Fruit fly (Drosophila melanogaster) whole organism, embryonic: Measurements from ENCODE around the gene Csp.
A peak's percentile ranks its signal among the peaks of the same experiment; 100 is the strongest.

ENCODE experiments used
- Asciz ChIP-seq: fragments of 200-800 bp; sonication (Bioruptor generic); optimal IDR thresholded peaks from 2 replicates; lab custom pipeline; 2017; ENCODE audit warnings: missing biosample characterization, mild to moderate bottlenecking, missing genetic modification characterization, missing genetic modification reagents
- Atf6 ChIP-seq: fragments of 200-800 bp; sonication (Bioruptor generic); IDR thresholded peaks from 2 replicates; pipeline ENCODE4 v1.3.6; 2022; ENCODE audit warnings: missing biosample characterization, missing genetic modification characterization
- B-H2 ChIP-seq: fragments of 200-800 bp; sonication (Bioruptor generic); optimal IDR thresholded peaks from 2 replicates; lab custom pipeline; 2018; ENCODE audit warnings: missing biosample characterization, mild to moderate bottlenecking, missing genetic modification characterization
- Bteb2 ChIP-seq: fragments of 200-800 bp; sonication (Bioruptor generic); optimal IDR thresholded peaks from 2 replicates; lab custom pipeline; 2016; ENCODE audit warnings: missing biosample characterization, missing genetic modification characterization
- CG10267 ChIP-seq: fragments of 200-800 bp; sonication (Bioruptor generic); optimal IDR thresholded peaks from 2 replicates; lab custom pipeline; 2018; ENCODE audit warnings: missing biosample characterization, mild to moderate bottlenecking, missing genetic modification characterization, moderate library complexity
- CG11696 ChIP-seq: fragments of 200-800 bp; sonication (Bioruptor generic); IDR thresholded peaks from 2 replicates; pipeline ENCODE4 v1.3.6; 2022; ENCODE audit warnings: missing biosample characterization, missing genetic modification characterization
- CG12219 ChIP-seq: fragments of 200-800 bp; sonication (Bioruptor generic); optimal IDR thresholded peaks from 3 replicates; lab custom pipeline; 2018; ENCODE audit warnings: missing biosample characterization, mild to moderate bottlenecking, missing genetic modification characterization
- CG14441 ChIP-seq: fragments of 200-800 bp; sonication (Bioruptor generic); IDR thresholded peaks from 2 replicates; pipeline ENCODE4 v1.3.6; 2022; ENCODE audit warnings: missing biosample characterization, missing genetic modification characterization
- CG15479 ChIP-seq: fragments of 200-800 bp; sonication (Bioruptor generic); optimal IDR thresholded peaks from 3 replicates; lab custom pipeline; 2019; ENCODE audit warnings: missing biosample characterization, mild to moderate bottlenecking, missing genetic modification characterization, moderate library complexity
- CG1647 ChIP-seq: fragments of 200-800 bp; sonication (Bioruptor generic); optimal IDR thresholded peaks from 3 replicates; lab custom pipeline; 2016; ENCODE audit warnings: missing biosample characterization, missing genetic modification characterization
- CG17385 ChIP-seq: fragments of 200-800 bp; sonication (Bioruptor generic); optimal IDR thresholded peaks from 3 replicates; lab custom pipeline; 2018; ENCODE audit warnings: missing biosample characterization, mild to moderate bottlenecking, missing genetic modification characterization
- CG17912 ChIP-seq: fragments of 200-800 bp; sonication (Bioruptor generic); optimal IDR thresholded peaks from 2 replicates; lab custom pipeline; 2018; ENCODE audit warnings: missing biosample characterization, mild to moderate bottlenecking, missing genetic modification characterization
- CG2712 ChIP-seq: fragments of 200-800 bp; optimal IDR thresholded peaks from 3 replicates; lab custom pipeline; 2019; ENCODE audit warnings: missing biosample characterization, mild to moderate bottlenecking, missing genetic modification characterization, moderate library complexity
- CG32532 ChIP-seq: fragments of 200-800 bp; sonication (Bioruptor generic); IDR thresholded peaks from 2 replicates; pipeline ENCODE4 v1.3.6; 2022; ENCODE audit warnings: missing biosample characterization, missing genetic modification characterization
- CG3726 ChIP-seq: fragments of 200-800 bp; sonication (Bioruptor generic); IDR thresholded peaks from 3 replicates; pipeline ENCODE4, ENCODE4 v1.3.6; 2022; ENCODE audit warnings: missing biosample characterization, missing genetic modification characterization
- CG4730 ChIP-seq: fragments of 200-800 bp; sonication (Bioruptor generic); IDR thresholded peaks from 2 replicates; pipeline ENCODE4 v1.3.6; 2022; ENCODE audit warnings: missing biosample characterization, missing genetic modification characterization
- CG6683 ChIP-seq: fragments of 200-800 bp; sonication (Bioruptor generic); optimal IDR thresholded peaks from 2 replicates; lab custom pipeline; 2017; ENCODE audit warnings: missing biosample characterization, mild to moderate bottlenecking, missing genetic modification characterization, missing genetic modification reagents
- CG6765 ChIP-seq: fragments of 200-800 bp; sonication (Bioruptor generic); optimal IDR thresholded peaks from 3 replicates; lab custom pipeline; 2017; ENCODE audit warnings: missing biosample characterization, mild to moderate bottlenecking, missing genetic modification characterization
- CG8290 ChIP-seq, 3 experiments: fragments of 200-800 bp; sonication (Bioruptor generic); optimal IDR thresholded peaks; 2 replicates each; lab custom pipeline; 2016 to 2019; ENCODE audit warnings: missing biosample characterization in 3 of 3, missing genetic modification characterization in 3 of 3, mild to moderate bottlenecking in 2 of 3, moderate library complexity in 1 of 3
- CG8944 ChIP-seq: fragments of 200-800 bp; sonication (Bioruptor generic); optimal IDR thresholded peaks from 3 replicates; lab custom pipeline; 2016; ENCODE audit warnings: missing biosample characterization, missing genetic modification characterization
- CG9817 ChIP-seq: fragments of 200-800 bp; sonication (Bioruptor generic); optimal IDR thresholded peaks from 2 replicates; lab custom pipeline; 2018; ENCODE audit warnings: missing biosample characterization, mild to moderate bottlenecking, missing genetic modification characterization, moderate library complexity
- CG9932 ChIP-seq: fragments of 200-800 bp; sonication (Bioruptor generic); IDR thresholded peaks from 2 replicates; pipeline ENCODE4 v1.3.6; 2022; ENCODE audit warnings: missing biosample characterization, missing genetic modification characterization
- CHES-1-like ChIP-seq: fragments of 200-800 bp; sonication (Bioruptor generic); optimal IDR thresholded peaks from 2 replicates; lab custom pipeline; 2016; ENCODE audit warnings: missing biosample characterization, missing genetic modification characterization
- CTCF ChIP-seq: fragments of 200-800 bp; sonication (Bioruptor generic); optimal IDR thresholded peaks from 2 replicates; lab custom pipeline; 2017; ENCODE audit warnings: missing biosample characterization, mild to moderate bottlenecking, missing genetic modification characterization, moderate library complexity
- CoRest ChIP-seq: fragments of 200-800 bp; sonication (Bioruptor generic); optimal IDR thresholded peaks from 3 replicates; lab custom pipeline; 2018; ENCODE audit warnings: missing biosample characterization, mild to moderate bottlenecking, missing genetic modification characterization, moderate library complexity
- CrebB ChIP-seq: fragments of 200-800 bp; sonication (Bioruptor generic); optimal IDR thresholded peaks from 3 replicates; lab custom pipeline; 2018; ENCODE audit warnings: missing biosample characterization, mild to moderate bottlenecking, missing genetic modification characterization
- D19B ChIP-seq: fragments of 200-800 bp; sonication (Bioruptor generic); optimal IDR thresholded peaks from 2 replicates; lab custom pipeline; 2017; ENCODE audit warnings: missing biosample characterization, mild to moderate bottlenecking, missing genetic modification characterization
- Drgx ChIP-seq: fragments of 200-800 bp; sonication (Bioruptor generic); IDR thresholded peaks from 2 replicates; pipeline ENCODE4 v1.3.6; 2022; ENCODE audit warnings: missing biosample characterization, missing genetic modification characterization
- GATAe ChIP-seq: fragments of 200-800 bp; sonication (Bioruptor generic); conservative IDR thresholded peaks from 2 replicates; pipeline ENCODE4 v1.3.6; 2022; ENCODE audit warnings: missing biosample characterization, missing genetic modification characterization
- Gsc ChIP-seq: fragments of 200-800 bp; sonication (Bioruptor generic); IDR thresholded peaks from 2 replicates; pipeline ENCODE4 v1.3.6; 2022; ENCODE audit warnings: missing biosample characterization, missing genetic modification characterization
- Hr78 ChIP-seq, 2 experiments: fragments of 200-800 bp in 1 of 2; fragments of >200 bp in 1 of 2; sonication (Bioruptor generic) in 1 of 2; optimal IDR thresholded peaks; 2 replicates each; lab custom pipeline; 2017 to 2019; ENCODE audit warnings: missing biosample characterization in 2 of 2, missing genetic modification characterization in 2 of 2, mild to moderate bottlenecking in 1 of 2, moderate library complexity in 1 of 2
- Lpt ChIP-seq: fragments of >200 bp; optimal IDR thresholded peaks from 2 replicates; lab custom pipeline; 2018; ENCODE audit warnings: missing biosample characterization, missing genetic modification characterization
- Mrtf ChIP-seq: fragments of 200-800 bp; sonication (Bioruptor generic); IDR thresholded peaks from 3 replicates; pipeline ENCODE4 v1.3.6; 2022; ENCODE audit warnings: missing biosample characterization, missing genetic modification characterization
- Sin3A ChIP-seq: fragments of >200 bp; optimal IDR thresholded peaks from 2 replicates; lab custom pipeline; 2018
- Sox100B ChIP-seq: fragments of 200-800 bp; sonication (Bioruptor generic); optimal IDR thresholded peaks from 3 replicates; lab custom pipeline; 2018; ENCODE audit warnings: missing biosample characterization, mild to moderate bottlenecking, missing genetic modification characterization
- Sry-β ChIP-seq: fragments of 200-800 bp; sonication (Bioruptor generic); optimal IDR thresholded peaks from 2 replicates; lab custom pipeline; 2018; ENCODE audit warnings: missing biosample characterization, mild to moderate bottlenecking, missing genetic modification characterization, moderate library complexity
- bab2 ChIP-seq: fragments of 200-800 bp; sonication (Bioruptor generic); optimal IDR thresholded peaks from 2 replicates; lab custom pipeline; 2016; ENCODE audit warnings: missing biosample characterization, missing genetic modification characterization
- bcd ChIP-seq: fragments of 200-800 bp; sonication (Bioruptor generic); optimal IDR thresholded peaks from 2 replicates; lab custom pipeline; 2017; ENCODE audit warnings: missing biosample characterization, mild to moderate bottlenecking, missing genetic modification characterization
- bsh ChIP-seq, 2 experiments: fragments of 200-800 bp; sonication (Bioruptor generic); optimal IDR thresholded peaks; 2 replicates each; lab custom pipeline; 2017 to 2018; ENCODE audit warnings: mild to moderate bottlenecking in 2 of 2, missing biosample characterization in 2 of 2, missing genetic modification characterization in 2 of 2, moderate library complexity in 1 of 2
- danr ChIP-seq: fragments of 200-800 bp; sonication (Bioruptor generic); IDR thresholded peaks from 2 replicates; pipeline ENCODE4 v1.3.6; 2022; ENCODE audit warnings: missing biosample characterization, missing genetic modification characterization
- dysf ChIP-seq: fragments of 200-800 bp; sonication (Bioruptor generic); IDR thresholded peaks from 3 replicates; pipeline ENCODE4 v1.3.6; 2022; ENCODE audit warnings: missing biosample characterization, missing genetic modification characterization
- ems ChIP-seq: fragments of 200-800 bp; sonication (Bioruptor generic); optimal IDR thresholded peaks from 3 replicates; lab custom pipeline; 2016; ENCODE audit warnings: missing biosample characterization, missing genetic modification characterization
- lbe ChIP-seq: fragments of 200-800 bp; sonication (Bioruptor generic); optimal IDR thresholded peaks from 2 replicates; lab custom pipeline; 2016; ENCODE audit warnings: missing biosample characterization, mild to moderate bottlenecking, missing genetic modification characterization
- nerfin-1 ChIP-seq: fragments of 200-800 bp; sonication (Bioruptor generic); optimal IDR thresholded peaks from 3 replicates; lab custom pipeline; 2019; ENCODE audit warnings: missing biosample characterization, mild to moderate bottlenecking, missing genetic modification characterization, moderate library complexity
- nom ChIP-seq: fragments of 200-800 bp; sonication (Bioruptor generic); optimal IDR thresholded peaks from 2 replicates; lab custom pipeline; 2017; ENCODE audit warnings: missing biosample characterization, missing genetic modification characterization, mild to moderate bottlenecking, moderate library complexity, missing genetic modification reagents
- oc ChIP-seq: fragments of 200-800 bp; sonication (Bioruptor generic); optimal IDR thresholded peaks from 2 replicates; lab custom pipeline; 2018; ENCODE audit warnings: missing biosample characterization, mild to moderate bottlenecking, missing genetic modification characterization, moderate library complexity
- odd ChIP-seq: fragments of 200-800 bp; sonication (Bioruptor generic); optimal IDR thresholded peaks from 2 replicates; lab custom pipeline; 2017; ENCODE audit warnings: missing biosample characterization, mild to moderate bottlenecking, missing genetic modification characterization
- salm ChIP-seq: fragments of 200-800 bp; sonication (Bioruptor generic); optimal IDR thresholded peaks from 2 replicates; lab custom pipeline; 2018; ENCODE audit warnings: missing biosample characterization, mild to moderate bottlenecking, missing genetic modification characterization
- schlank ChIP-seq: fragments of 200-800 bp; sonication (Bioruptor generic); optimal IDR thresholded peaks from 2 replicates; lab custom pipeline; 2018; ENCODE audit warnings: missing biosample characterization, mild to moderate bottlenecking, missing genetic modification characterization
- seq ChIP-seq: fragments of 200-800 bp; sonication (Bioruptor generic); IDR thresholded peaks from 2 replicates; pipeline ENCODE4 v1.3.6; 2022; ENCODE audit warnings: missing biosample characterization, missing genetic modification characterization
- vvl ChIP-seq: fragments of 200-800 bp; sonication (Bioruptor generic); IDR thresholded peaks from 2 replicates; pipeline ENCODE4 v1.3.6; 2022; ENCODE audit warnings: missing biosample characterization, missing genetic modification characterization
- wek ChIP-seq: fragments of 200-800 bp; sonication (Bioruptor generic); optimal IDR thresholded peaks from 3 replicates; lab custom pipeline; 2018; ENCODE audit warnings: missing biosample characterization, mild to moderate bottlenecking, missing genetic modification characterization, moderate library complexity

Gene Csp

dm6 chr3L:22276614-22277013 is 9.4 kb downstream of the Csp start (continued):
- TF ChIP-seq CG4730, result no peak
- no peak for TF ChIP-seq CG6683 (GFP tag; lab: Kevin White, UChicago)
- TF ChIP-seq nom (GFP tag; lab: Kevin White, UChicago), result no peak
- no peak for TF ChIP-seq CrebB
- TF ChIP-seq CG10267, result no peak
- peak; percentile 51 for TF ChIP-seq CoRest
- no peak for TF ChIP-seq salm (tag; lab: Kevin White, UChicago)
- no peak for TF ChIP-seq CG2712 (tag; lab: Kevin White, UChicago)
- TF ChIP-seq CG1647 (GFP tag; lab: Kevin White, UChicago), result no peak
- peak; percentile 20 for TF ChIP-seq CG12219 (GFP tag; lab: Kevin White, UChicago)
- no peak for TF ChIP-seq bab2 (GFP tag; lab: Kevin White, UChicago)
- no peak for TF ChIP-seq Mrtf (GFP tag; lab: Robert Waterston, UW)
- no peak for TF ChIP-seq B-H2 (GFP tag; lab: Kevin White, UChicago)
- TF ChIP-seq odd (GFP tag; lab: Kevin White, UChicago), result no peak
- TF ChIP-seq ems (GFP tag; lab: Kevin White, UChicago), result no peak
- no peak for TF ChIP-seq CG17912 (GFP tag; lab: Kevin White, UChicago)
- TF ChIP-seq bsh (GFP tag; optimal IDR thresholded peaks at IDR 0.05; lab: Kevin White, UChicago), result no peak
- TF ChIP-seq CG11696, result no peak
- TF ChIP-seq Bteb2 (GFP tag; lab: Kevin White, UChicago), result no peak
- no peak for TF ChIP-seq lbe (GFP tag; lab: Kevin White, UChicago)
- TF ChIP-seq schlank (tag; lab: Kevin White, UChicago), result no peak
- TF ChIP-seq oc (tag; lab: Kevin White, UChicago), result no peak
- peak; percentile 72 for TF ChIP-seq Drgx (GFP tag; lab: Robert Waterston, UW)
- TF ChIP-seq seq (GFP tag; lab: Robert Waterston, UW), result peak; percentile 17; the same call in 1 of the 2 replicates
- no peak for TF ChIP-seq Lpt (GFP tag; lab: Kevin White, UChicago)
- TF ChIP-seq Asciz (GFP tag; lab: Kevin White, UChicago), result no peak
- no peak for TF ChIP-seq CG3726 (GFP tag; lab: Robert Waterston, UW)
- no peak for TF ChIP-seq CG15479 (GFP tag; lab: Kevin White, UChicago)
- TF ChIP-seq wek, result no peak
- TF ChIP-seq Hr78 (GFP tag; optimal IDR thresholded peaks at IDR 0.05; lab: Kevin White, UChicago), result no peak
- TF ChIP-seq danr (GFP tag; lab: Robert Waterston, UW), result peak; percentile 23; the same call in 1 of the 2 replicates
- TF ChIP-seq CG6765, result no peak
- peak; percentile 65 for TF ChIP-seq CG9932 (GFP tag; lab: Robert Waterston, UW)
- peak; percentile 44; the same call in 1 of the 2 replicates for TF ChIP-seq CG14441 (GFP tag; lab: Robert Waterston, UW)
- TF ChIP-seq Atf6, result peak; percentile 56; the same call in 1 of the 2 replicates
- peak; percentile 73 for TF ChIP-seq dysf (GFP tag; lab: Robert Waterston, UW)
- no peak for TF ChIP-seq D19B (GFP tag; lab: Kevin White, UChicago)
- TF ChIP-seq CG8290 (GFP tag; optimal IDR thresholded peaks at IDR 0.05; lab: Kevin White, UChicago), result no peak
- TF ChIP-seq CG8290 (tag; optimal IDR thresholded peaks at IDR 0.05; lab: Kevin White, UChicago), result peak in 1 of 2 experiments; percentile 83
- TF ChIP-seq Sin3A (lab: Kevin White, UChicago), result no peak
- 0 out of 2 replicates have a peak, but pooled peaks have one; percentile 11 for TF ChIP-seq Gsc (GFP tag; lab: Robert Waterston, UW)
- no peak for TF ChIP-seq CG8944
- TF ChIP-seq vvl (GFP tag; lab: Robert Waterston, UW), result peak; percentile 30
- TF ChIP-seq Sry-β (GFP tag; lab: Kevin White, UChicago), result no peak
- no peak for TF ChIP-seq CG17385 (GFP tag; lab: Kevin White, UChicago)
- TF ChIP-seq bcd (GFP tag; lab: Kevin White, UChicago), result peak; percentile 15
- TF ChIP-seq GATAe (GFP tag; lab: Robert Waterston, UW), result no peak
- TF ChIP-seq CG9817 (tag; lab: Kevin White, UChicago), result peak; percentile 61
- peak; percentile 74 for TF ChIP-seq CG32532 (GFP tag; lab: Robert Waterston, UW)
- TF ChIP-seq Sox100B (GFP tag; lab: Kevin White, UChicago), result no peak
- no peak for TF ChIP-seq nerfin-1 (tag; lab: Kevin White, UChicago)
- TF ChIP-seq CHES-1-like, result no peak
- TF ChIP-seq CTCF, result no peak
